Fruit fly (Drosophila melanogaster) whole organism, prepupa: Measurements from ENCODE around the gene CG1896.

Experiments
- CG10631 ChIP-seq: fragments of 200-800 bp; sonication (Bioruptor generic); optimal IDR thresholded peaks from 2 replicates; lab custom pipeline; 2016; ENCODE audit warnings: missing biosample characterization, missing genetic modification characterization
- CG10669 ChIP-seq: fragments of 200-800 bp; sonication (Bioruptor generic); optimal IDR thresholded peaks from 3 replicates; lab custom pipeline; 2018; ENCODE audit warnings: missing biosample characterization, mild to moderate bottlenecking, missing genetic modification characterization, moderate library complexity
- CG11762 ChIP-seq: fragments of 200-800 bp; sonication (Bioruptor generic); optimal IDR thresholded peaks from 3 replicates; lab custom pipeline; 2016; ENCODE audit warnings: missing biosample characterization, missing genetic modification characterization; ENCODE audit not compliant: insufficient read depth
- CG11902 ChIP-seq: fragments of 200-800 bp; sonication (Bioruptor generic); optimal IDR thresholded peaks from 3 replicates; lab custom pipeline; 2016; ENCODE audit warnings: missing biosample characterization, missing genetic modification characterization
- CG15336 ChIP-seq: fragments of 200-800 bp; sonication (Bioruptor generic); IDR thresholded peaks from 2 replicates; pipeline ENCODE4 v1.3.6; 2022; ENCODE audit warnings: missing biosample characterization, missing genetic modification characterization
- CG16779 ChIP-seq: fragments of 200-800 bp; sonication (Bioruptor generic); optimal IDR thresholded peaks from 3 replicates; lab custom pipeline; 2017; ENCODE audit warnings: missing biosample characterization, mild to moderate bottlenecking, missing genetic modification characterization
- CG3032 ChIP-seq: fragments of 200-800 bp; optimal IDR thresholded peaks from 2 replicates; lab custom pipeline; 2019; ENCODE audit warnings: missing biosample characterization, mild to moderate bottlenecking, missing genetic modification characterization, moderate library complexity
- CG32006 ChIP-seq: fragments of 200-800 bp; sonication (Bioruptor generic); optimal IDR thresholded peaks from 3 replicates; lab custom pipeline; 2017; ENCODE audit warnings: missing biosample characterization, mild to moderate bottlenecking, missing genetic modification characterization
- CG34406 ChIP-seq: fragments of 200-800 bp; sonication (Bioruptor generic); optimal IDR thresholded peaks from 3 replicates; lab custom pipeline; 2016; ENCODE audit warnings: missing biosample characterization, missing genetic modification characterization
- CG4318 ChIP-seq: fragments of 200-800 bp; sonication (Bioruptor generic); optimal IDR thresholded peaks from 3 replicates; lab custom pipeline; 2017; ENCODE audit warnings: missing biosample characterization, mild to moderate bottlenecking, missing genetic modification characterization
- CG6163 ChIP-seq: fragments of 200-800 bp; sonication (Bioruptor generic); IDR thresholded peaks from 3 replicates; pipeline ENCODE4 v1.3.6; 2022; ENCODE audit warnings: missing biosample characterization, missing genetic modification characterization
- CG6276 ChIP-seq: fragments of 200-800 bp; sonication (Bioruptor generic); optimal IDR thresholded peaks from 2 replicates; lab custom pipeline; 2017; ENCODE audit warnings: missing biosample characterization, mild to moderate bottlenecking, missing genetic modification characterization
- CG6792 ChIP-seq: fragments of 200-800 bp; sonication (Bioruptor generic); optimal IDR thresholded peaks from 3 replicates; lab custom pipeline; 2016; ENCODE audit warnings: missing biosample characterization, missing genetic modification characterization
- CG6808 ChIP-seq: fragments of 200-800 bp; sonication (Bioruptor generic); optimal IDR thresholded peaks from 3 replicates; lab custom pipeline; 2017; ENCODE audit warnings: missing biosample characterization, missing genetic modification characterization, mild to moderate bottlenecking, moderate library complexity, missing genetic modification reagents
- CG7368 ChIP-seq: fragments of 200-800 bp; sonication (Bioruptor generic); optimal IDR thresholded peaks from 3 replicates; lab custom pipeline; 2016; ENCODE audit warnings: missing biosample characterization, missing genetic modification characterization
- CG8119 ChIP-seq: fragments of 200-800 bp; sonication (Bioruptor generic); IDR thresholded peaks from 3 replicates; pipeline ENCODE4 v1.3.6; 2022; ENCODE audit warnings: missing biosample characterization, missing genetic modification characterization
- CG8319 ChIP-seq: fragments of 200-800 bp; sonication (Bioruptor generic); optimal IDR thresholded peaks from 3 replicates; lab custom pipeline; 2016; ENCODE audit warnings: missing biosample characterization, missing genetic modification characterization
- CG8632 ChIP-seq: fragments of 200-800 bp; sonication (Bioruptor generic); optimal IDR thresholded peaks from 3 replicates; lab custom pipeline; 2016; ENCODE audit warnings: missing biosample characterization, missing genetic modification characterization
- CG9139 ChIP-seq: fragments of 200-800 bp; sonication (Bioruptor generic); optimal IDR thresholded peaks from 3 replicates; lab custom pipeline; 2017; ENCODE audit warnings: missing biosample characterization, mild to moderate bottlenecking, missing genetic modification characterization
- Eip75B ChIP-seq: fragments of 200-800 bp; sonication (Bioruptor generic); optimal IDR thresholded peaks from 3 replicates; lab custom pipeline; 2016; ENCODE audit warnings: missing biosample characterization, missing genetic modification characterization
- Eip78C ChIP-seq: fragments of 200-800 bp; sonication (Bioruptor generic); peaks from one replicate; lab custom pipeline; 2016; ENCODE audit warnings: missing biosample characterization, missing genetic modification characterization
- Ets96B ChIP-seq: fragments of 200-800 bp; optimal IDR thresholded peaks from 2 replicates; lab custom pipeline; 2019; ENCODE audit warnings: missing biosample characterization, mild to moderate bottlenecking, missing genetic modification characterization, moderate library complexity
- Hr38 ChIP-seq: sonication (Bioruptor generic); optimal IDR thresholded peaks from 2 replicates; lab custom pipeline; 2016; ENCODE audit warnings: missing biosample characterization, missing genetic modification characterization
- Hr39 ChIP-seq: fragments of 200-800 bp; sonication (Bioruptor generic); optimal IDR thresholded peaks from 2 replicates; lab custom pipeline; 2016; ENCODE audit warnings: missing biosample characterization, missing genetic modification characterization
- Hr4 ChIP-seq: fragments of 200-800 bp; sonication (Bioruptor generic); optimal IDR thresholded peaks from 3 replicates; lab custom pipeline; 2016; ENCODE audit warnings: missing biosample characterization, missing genetic modification characterization
- Lpt ChIP-seq: fragments of 200-800 bp; sonication (Bioruptor generic); optimal IDR thresholded peaks from 3 replicates; lab custom pipeline; 2016; ENCODE audit warnings: missing biosample characterization, missing genetic modification characterization
- OdsH ChIP-seq: fragments of 200-800 bp; sonication (Bioruptor generic); optimal IDR thresholded peaks from 3 replicates; lab custom pipeline; 2016; ENCODE audit warnings: missing biosample characterization, missing genetic modification characterization
- Smox ChIP-seq: fragments of 200-800 bp; sonication (Bioruptor generic); optimal IDR thresholded peaks from 3 replicates; lab custom pipeline; 2016; ENCODE audit warnings: missing biosample characterization, missing genetic modification characterization
- Sox102F ChIP-seq: fragments of 200-800 bp; sonication (Bioruptor generic); optimal IDR thresholded peaks from 2 replicates; lab custom pipeline; 2016; ENCODE audit warnings: missing biosample characterization, mild to moderate bottlenecking, missing genetic modification characterization
- Sox14 ChIP-seq: fragments of 200-800 bp; sonication (Bioruptor generic); optimal IDR thresholded peaks from 3 replicates; lab custom pipeline; 2016; ENCODE audit warnings: missing biosample characterization, missing genetic modification characterization
- Sox15 ChIP-seq: fragments of 200-800 bp; sonication (Bioruptor generic); optimal IDR thresholded peaks from 3 replicates; lab custom pipeline; 2016; ENCODE audit warnings: missing biosample characterization, missing genetic modification characterization
- achi ChIP-seq: fragments of 200-800 bp; sonication (Bioruptor generic); optimal IDR thresholded peaks from 3 replicates; lab custom pipeline; 2016; ENCODE audit warnings: missing biosample characterization, missing genetic modification characterization
- acj6 ChIP-seq: fragments of 200-800 bp; sonication (Bioruptor generic); optimal IDR thresholded peaks from 3 replicates; lab custom pipeline; 2016; ENCODE audit warnings: missing biosample characterization, missing genetic modification characterization
- cyc ChIP-seq: fragments of 200-800 bp; sonication (Bioruptor generic); optimal IDR thresholded peaks from 3 replicates; lab custom pipeline; 2016; ENCODE audit warnings: missing biosample characterization, missing genetic modification characterization
- dac ChIP-seq: fragments of 200-800 bp; sonication (Bioruptor generic); optimal IDR thresholded peaks from 2 replicates; lab custom pipeline; 2017; ENCODE audit warnings: missing biosample characterization, mild to moderate bottlenecking, missing genetic modification characterization
- dsx ChIP-seq: fragments of 200-800 bp; optimal IDR thresholded peaks from 3 replicates; lab custom pipeline; 2019; ENCODE audit warnings: missing biosample characterization, mild to moderate bottlenecking, missing genetic modification characterization, moderate library complexity; ENCODE audit not compliant: poor library complexity, severe bottlenecking
- esn ChIP-seq: fragments of 200-800 bp; sonication (Bioruptor generic); optimal IDR thresholded peaks from 2 replicates; lab custom pipeline; 2016; ENCODE audit warnings: missing biosample characterization, mild to moderate bottlenecking, missing genetic modification characterization, moderate library complexity
- fd59A ChIP-seq: fragments of 200-800 bp; sonication (Bioruptor generic); optimal IDR thresholded peaks from 2 replicates; lab custom pipeline; 2017; ENCODE audit warnings: missing biosample characterization, mild to moderate bottlenecking, missing genetic modification characterization, missing genetic modification reagents
- fd85E ChIP-seq: fragments of 200-800 bp; sonication (Bioruptor generic); optimal IDR thresholded peaks from 3 replicates; lab custom pipeline; 2016; ENCODE audit warnings: missing biosample characterization, missing genetic modification characterization
- fkh ChIP-seq: fragments of 200-800 bp; sonication (Bioruptor generic); optimal IDR thresholded peaks from 3 replicates; lab custom pipeline; 2017; ENCODE audit warnings: missing biosample characterization, mild to moderate bottlenecking, missing genetic modification characterization, moderate library complexity
- lz ChIP-seq: fragments of 200-800 bp; sonication (Bioruptor generic); optimal IDR thresholded peaks from 3 replicates; lab custom pipeline; 2016; ENCODE audit warnings: missing biosample characterization, missing genetic modification characterization
- net ChIP-seq: fragments of 200-800 bp; sonication (Bioruptor generic); optimal IDR thresholded peaks from 3 replicates; lab custom pipeline; 2016; ENCODE audit warnings: missing biosample characterization, missing genetic modification characterization
- salr ChIP-seq, 2 experiments: fragments of 200-800 bp; sonication (Bioruptor generic); optimal IDR thresholded peaks; 3 replicates each; lab custom pipeline; 2016 to 2018; ENCODE audit warnings: missing biosample characterization in 2 of 2, missing genetic modification characterization in 2 of 2, mild to moderate bottlenecking in 1 of 2
- spab ChIP-seq: fragments of 200-800 bp; sonication (Bioruptor generic); optimal IDR thresholded peaks from 2 replicates; lab custom pipeline; 2017; ENCODE audit warnings: missing biosample characterization, mild to moderate bottlenecking, missing genetic modification characterization, missing genetic modification reagents
- ss ChIP-seq, 2 experiments: fragments of 200-800 bp; sonication (Bioruptor generic); optimal IDR thresholded peaks; 2 replicates in 1 of 2; 3 replicates in 1 of 2; lab custom pipeline; 2017 to 2018; ENCODE audit warnings: mild to moderate bottlenecking in 2 of 2, missing biosample characterization in 2 of 2, missing genetic modification characterization in 2 of 2, moderate library complexity in 1 of 2
- svp ChIP-seq: fragments of 200-800 bp; sonication (Bioruptor generic); peaks from one replicate; lab custom pipeline; 2016; ENCODE audit warnings: missing biosample characterization, missing genetic modification characterization
- topi ChIP-seq: fragments of 200-800 bp; sonication (Bioruptor generic); optimal IDR thresholded peaks from 3 replicates; lab custom pipeline; 2016; ENCODE audit warnings: missing biosample characterization, missing genetic modification characterization
- vri ChIP-seq: fragments of 200-800 bp; sonication (Bioruptor generic); optimal IDR thresholded peaks from 3 replicates; lab custom pipeline; 2016; ENCODE audit warnings: missing biosample characterization, mild to moderate bottlenecking, missing genetic modification characterization

The CG1896 gene

DNA sequence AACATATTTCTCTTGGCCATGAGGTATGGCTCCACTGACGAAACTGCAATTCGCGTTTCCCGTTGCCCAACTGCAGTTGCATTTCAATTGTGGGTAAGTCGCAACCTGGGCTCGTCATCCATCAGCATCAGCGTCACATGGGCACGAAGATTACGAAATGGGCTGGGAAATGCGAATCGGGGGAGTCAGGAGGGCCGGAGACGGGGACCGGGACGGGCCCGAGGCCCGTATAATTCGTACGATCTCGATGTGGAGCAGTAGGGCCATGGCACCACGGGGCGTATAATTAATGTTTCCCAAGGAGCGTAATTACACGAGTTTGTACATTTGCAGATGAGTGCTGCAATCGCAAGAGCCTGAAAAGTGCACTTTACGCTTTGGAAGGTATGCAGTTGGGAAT is 21.1 kb downstream of the CG1896 start:
- TF ChIP-seq Smox, result no peak
- TF ChIP-seq CG8632 (GFP tag; lab: Kevin White, UChicago), result no peak
- no peak for TF ChIP-seq CG16779 (tag; lab: Kevin White, UChicago)
- no peak for TF ChIP-seq dac (GFP tag; lab: Kevin White, UChicago)
- no peak for TF ChIP-seq OdsH
- no peak for TF ChIP-seq Eip75B (GFP tag; lab: Kevin White, UChicago)
- no peak for TF ChIP-seq fkh
- TF ChIP-seq Sox15 (GFP tag; lab: Kevin White, UChicago), result no peak
- TF ChIP-seq Hr4 (GFP tag; lab: Kevin White, UChicago), result no peak
- no peak for TF ChIP-seq Eip78C (GFP tag; lab: Kevin White, UChicago)
- no peak for TF ChIP-seq Sox102F (GFP tag; lab: Kevin White, UChicago)
- TF ChIP-seq CG34406 (GFP tag; lab: Kevin White, UChicago), result no peak
- TF ChIP-seq CG10669 (GFP tag; lab: Kevin White, UChicago), result no peak
- TF ChIP-seq esn (GFP tag; lab: Kevin White, UChicago), result no peak
- TF ChIP-seq CG6163 (GFP tag; lab: Robert Waterston, UW), result no peak
- TF ChIP-seq CG11902, result no peak
- no peak for TF ChIP-seq ss (GFP tag; optimal IDR thresholded peaks at IDR 0.05; lab: Kevin White, UChicago)
- TF ChIP-seq CG8319 (GFP tag; lab: Kevin White, UChicago), result no peak
- TF ChIP-seq, all 60 proteins: peak for 0

- TF ChIP-seq CG7368 (GFP tag; lab: Kevin White, UChicago) (peak; percentile 23), topi (GFP tag; lab: Kevin White, UChicago) (peak; percentile 3), CG3032 (tag; lab: Kevin White, UChicago) (peak; percentile 33), Sox15 (GFP tag; lab: Kevin White, UChicago) (peak; percentile 13), salr (GFP tag; optimal IDR thresholded peaks at IDR 0.05; lab: Kevin White, UChicago) (peak in 1 of 2 experiments; percentile 51), Hr38 (GFP tag; lab: Kevin White, UChicago) (no peak), CG16779 (tag; lab: Kevin White, UChicago) (peak; percentile 28), CG11902 (peak; percentile 23), achi (GFP tag; lab: Kevin White, UChicago) (peak; percentile 50), dac (GFP tag; lab: Kevin White, UChicago) (peak; percentile 28), cyc (GFP tag; lab: Kevin White, UChicago) (peak; percentile 7), net (GFP tag; lab: Kevin White, UChicago) (peak; percentile 32), CG10631 (GFP tag; lab: Kevin White, UChicago) (peak; percentile 61), svp (GFP tag; lab: Kevin White, UChicago) (peak; percentile 78), fd59A (GFP tag; lab: Kevin White, UChicago) (no peak), ss (GFP tag; optimal IDR thresholded peaks at IDR 0.05; lab: Kevin White, UChicago) (no peak), CG32006 (peak; percentile 82), CG6808 (peak; percentile 48), CG4318 (GFP tag; lab: Kevin White, UChicago) (peak; percentile 57), acj6 (GFP tag; lab: Kevin White, UChicago) (peak; percentile 59), CG11762 (GFP tag; lab: Kevin White, UChicago) (peak; percentile 36), spab (peak; percentile 29), CG10669 (GFP tag; lab: Kevin White, UChicago) (peak; percentile 41), CG6276 (GFP tag; lab: Kevin White, UChicago) (peak; percentile 58), CG8319 (GFP tag; lab: Kevin White, UChicago) (peak; percentile 27), CG9139 (GFP tag; lab: Kevin White, UChicago) (no peak), vri (GFP tag; lab: Kevin White, UChicago) (no peak), CG15336 (GFP tag; lab: Robert Waterston, UW) (peak; percentile 63), CG8632 (GFP tag; lab: Kevin White, UChicago) (peak; percentile 43), Sox14 (GFP tag; lab: Kevin White, UChicago) (peak; percentile 4), Hr39 (no peak), fd85E (GFP tag; lab: Kevin White, UChicago) (no peak), CG8119 (GFP tag; lab: Robert Waterston, UW) (peak; percentile 60), CG34406 (GFP tag; lab: Kevin White, UChicago) (peak; percentile 50), Ets96B (tag; lab: Kevin White, UChicago) (peak; percentile 30), dsx (GFP tag; lab: Kevin White, UChicago) (no peak), Smox (no peak), Hr4 (GFP tag; lab: Kevin White, UChicago) (peak; percentile 75), CG6792 (GFP tag; lab: Kevin White, UChicago) (peak; percentile 31), Lpt (peak; percentile 14), lz (GFP tag; lab: Kevin White, UChicago) (peak; percentile 10)
Observed at dm6 chr3R:31767528-31767927, 23.4 kb downstream of the CG1896 start.
